Fruit fly (Drosophila melanogaster) whole organism, embryonic: ENCODE data around the gene CG8668.

Experiments
- CG10979 ChIP-seq: fragments of 200-800 bp; sonication (Bioruptor generic); optimal IDR thresholded peaks from 2 replicates; lab custom pipeline; 2018; ENCODE audit warnings: missing biosample characterization, mild to moderate bottlenecking, missing genetic modification characterization, moderate library complexity
- CG11456 ChIP-seq: fragments of 200-800 bp; sonication (Bioruptor generic); IDR thresholded peaks from 3 replicates; pipeline ENCODE4 v1.3.6; 2022; ENCODE audit warnings: missing biosample characterization, missing genetic modification characterization
- CG11695 ChIP-seq: fragments of 200-800 bp; sonication (Bioruptor generic); IDR thresholded peaks from 3 replicates; pipeline ENCODE4 v1.3.6; 2022; ENCODE audit warnings: missing biosample characterization, missing genetic modification characterization
- CG13775 ChIP-seq: fragments of 200-800 bp; sonication (Bioruptor generic); optimal IDR thresholded peaks from 3 replicates; lab custom pipeline; 2017; ENCODE audit warnings: missing biosample characterization, mild to moderate bottlenecking, missing genetic modification characterization
- CG14667 ChIP-seq: fragments of 200-800 bp; sonication (Bioruptor generic); IDR thresholded peaks from 2 replicates; pipeline ENCODE4 v1.3.6; 2022; ENCODE audit warnings: missing biosample characterization, missing genetic modification characterization
- CG15601 ChIP-seq: fragments of 200-800 bp; sonication (Bioruptor generic); optimal IDR thresholded peaks from 3 replicates; lab custom pipeline; 2019; ENCODE audit warnings: missing biosample characterization, mild to moderate bottlenecking, missing genetic modification characterization, moderate library complexity
- CG18262 ChIP-seq: fragments of 200-800 bp; optimal IDR thresholded peaks from 3 replicates; lab custom pipeline; 2019; ENCODE audit warnings: missing biosample characterization, mild to moderate bottlenecking, missing genetic modification characterization, moderate library complexity
- CG2199 ChIP-seq: fragments of 200-800 bp; sonication (Bioruptor generic); IDR thresholded peaks from 3 replicates; pipeline ENCODE4 v1.3.6; 2022; ENCODE audit warnings: missing biosample characterization, missing genetic modification characterization
- CG3065 ChIP-seq: fragments of 200-800 bp; sonication (Bioruptor generic); optimal IDR thresholded peaks from 2 replicates; lab custom pipeline; 2016; ENCODE audit warnings: missing biosample characterization, missing genetic modification characterization
- CG31365 ChIP-seq: fragments of 200-800 bp; sonication (Bioruptor generic); optimal IDR thresholded peaks from 2 replicates; lab custom pipeline; 2018; ENCODE audit warnings: missing biosample characterization, mild to moderate bottlenecking, missing genetic modification characterization
- CG4617 ChIP-seq: fragments of 200-800 bp; sonication (Bioruptor generic); optimal IDR thresholded peaks from 3 replicates; lab custom pipeline; 2016; ENCODE audit warnings: missing biosample characterization, missing genetic modification characterization, borderline replicate concordance
- CG8290 ChIP-seq, 3 experiments: fragments of 200-800 bp; sonication (Bioruptor generic); optimal IDR thresholded peaks; 2 replicates each; lab custom pipeline; 2016 to 2019; ENCODE audit warnings: missing biosample characterization in 3 of 3, missing genetic modification characterization in 3 of 3, mild to moderate bottlenecking in 2 of 3, moderate library complexity in 1 of 3
- CG9727 ChIP-seq: fragments of 200-800 bp; sonication (Bioruptor generic); optimal IDR thresholded peaks from 3 replicates; lab custom pipeline; 2017; ENCODE audit warnings: missing biosample characterization, mild to moderate bottlenecking, missing genetic modification characterization
- Doc2 ChIP-seq: fragments of 200-800 bp; sonication (Bioruptor generic); IDR thresholded peaks from 2 replicates; pipeline ENCODE4 v1.3.6; 2022; ENCODE audit warnings: missing biosample characterization, missing genetic modification characterization
- Ets65A ChIP-seq: fragments of 200-800 bp; sonication (Bioruptor generic); peaks from one replicate; lab custom pipeline; 2016; ENCODE audit warnings: missing biosample characterization, missing genetic modification characterization
- GATAe ChIP-seq: fragments of 200-800 bp; sonication (Bioruptor generic); conservative IDR thresholded peaks from 2 replicates; pipeline ENCODE4 v1.3.6; 2022; ENCODE audit warnings: missing biosample characterization, missing genetic modification characterization
- HLH54F ChIP-seq: fragments of 200-800 bp; sonication (Bioruptor generic); optimal IDR thresholded peaks from 3 replicates; lab custom pipeline; 2016; ENCODE audit warnings: missing biosample characterization, missing genetic modification characterization
- Hand ChIP-seq: fragments of 200-800 bp; sonication (Bioruptor generic); optimal IDR thresholded peaks from 2 replicates; lab custom pipeline; 2017; ENCODE audit warnings: mild to moderate bottlenecking, missing biosample characterization, missing genetic modification reagents, missing genetic modification characterization
- MTF-1 ChIP-seq: fragments of 200-800 bp; sonication (Bioruptor generic); optimal IDR thresholded peaks from 2 replicates; lab custom pipeline; 2018; ENCODE audit warnings: missing biosample characterization, mild to moderate bottlenecking, missing genetic modification characterization, borderline replicate concordance
- Med ChIP-seq: fragments of 200-800 bp; sonication (Bioruptor generic); peaks from one replicate; lab custom pipeline; 2016; ENCODE audit warnings: missing biosample characterization, missing genetic modification characterization, mild to moderate bottlenecking, inconsistent platforms, moderate library complexity
- Oaz ChIP-seq: fragments of 200-800 bp; sonication (Bioruptor generic); IDR thresholded peaks from 2 replicates; pipeline ENCODE4 v1.3.6; 2022; ENCODE audit warnings: missing biosample characterization, missing genetic modification characterization
- Rfx ChIP-seq: fragments of 200-800 bp; sonication (Bioruptor generic); IDR thresholded peaks from 2 replicates; pipeline ENCODE4 v1.3.6; 2022; ENCODE audit warnings: missing biosample characterization, missing genetic modification characterization
- Scr ChIP-seq: fragments of 200-800 bp; sonication (Bioruptor generic); IDR thresholded peaks from 2 replicates; pipeline ENCODE4 v1.3.6; 2022; ENCODE audit warnings: missing biosample characterization, missing genetic modification characterization; ENCODE audit not compliant: partially characterized antibody
- Sox100B ChIP-seq: fragments of 200-800 bp; sonication (Bioruptor generic); optimal IDR thresholded peaks from 3 replicates; lab custom pipeline; 2018; ENCODE audit warnings: missing biosample characterization, mild to moderate bottlenecking, missing genetic modification characterization
- Trl ChIP-seq, 3 experiments: fragments of >200 bp in 2 of 3; fragments of 200-800 bp in 1 of 3; sonication (Bioruptor generic) in 1 of 3; optimal IDR thresholded peaks; 2 replicates in 1 of 3; 3 replicates in 2 of 3; lab custom pipeline; 2016 to 2017; ENCODE audit warnings: missing biosample characterization in 1 of 3, missing genetic modification characterization in 1 of 3
- amos ChIP-seq: fragments of 200-800 bp; sonication (Bioruptor generic); IDR thresholded peaks from 2 replicates; pipeline ENCODE4 v1.3.6; 2022; ENCODE audit warnings: missing biosample characterization, missing genetic modification characterization; ENCODE audit not compliant: partially characterized antibody
- ato ChIP-seq: fragments of 200-800 bp; sonication (Bioruptor generic); IDR thresholded peaks from 2 replicates; pipeline ENCODE4 v1.3.6; 2022; ENCODE audit warnings: missing biosample characterization, missing genetic modification characterization; ENCODE audit not compliant: partially characterized antibody
- az2 ChIP-seq: fragments of 200-800 bp; sonication (Bioruptor generic); optimal IDR thresholded peaks from 3 replicates; lab custom pipeline; 2016; ENCODE audit warnings: missing biosample characterization, missing genetic modification characterization
- bigmax ChIP-seq: fragments of 200-800 bp; sonication (Bioruptor generic); optimal IDR thresholded peaks from 2 replicates; lab custom pipeline; 2018; ENCODE audit warnings: missing biosample characterization, mild to moderate bottlenecking, missing genetic modification characterization
- corto ChIP-seq: fragments of 200-800 bp; sonication (Bioruptor generic); optimal IDR thresholded peaks from 2 replicates; lab custom pipeline; 2016; ENCODE audit warnings: missing biosample characterization, mild to moderate bottlenecking, missing genetic modification characterization, moderate library complexity
- danr ChIP-seq: fragments of 200-800 bp; sonication (Bioruptor generic); IDR thresholded peaks from 2 replicates; pipeline ENCODE4 v1.3.6; 2022; ENCODE audit warnings: missing biosample characterization, missing genetic modification characterization
- disco-r ChIP-seq: fragments of 200-800 bp; sonication (Bioruptor generic); optimal IDR thresholded peaks from 2 replicates; lab custom pipeline; 2016; ENCODE audit warnings: missing biosample characterization, missing genetic modification characterization
- fd102C ChIP-seq: fragments of 200-800 bp; sonication (Bioruptor generic); optimal IDR thresholded peaks from 2 replicates; lab custom pipeline; 2018; ENCODE audit warnings: missing biosample characterization, mild to moderate bottlenecking, missing genetic modification characterization, moderate library complexity
- grau ChIP-seq: fragments of 200-800 bp; optimal IDR thresholded peaks from 3 replicates; lab custom pipeline; 2019; ENCODE audit warnings: missing biosample characterization, mild to moderate bottlenecking, missing genetic modification characterization, moderate library complexity
- jigr1 ChIP-seq: fragments of 200-800 bp; sonication (Bioruptor generic); IDR thresholded peaks from 3 replicates; pipeline ENCODE4 v1.3.6; 2022; ENCODE audit warnings: missing biosample characterization, missing genetic modification characterization
- ken ChIP-seq: fragments of 200-800 bp; sonication (Bioruptor generic); IDR thresholded peaks from 3 replicates; pipeline ENCODE4 v1.3.6; 2022; ENCODE audit warnings: missing biosample characterization, missing genetic modification characterization
- mld ChIP-seq: fragments of 200-800 bp; sonication (Bioruptor generic); IDR thresholded peaks from 3 replicates; pipeline ENCODE4 v1.3.6; 2022; ENCODE audit warnings: missing biosample characterization, missing genetic modification characterization; ENCODE audit not compliant: partially characterized antibody
- nerfin-2 ChIP-seq: fragments of 200-800 bp; sonication (Bioruptor generic); IDR thresholded peaks from 2 replicates; pipeline ENCODE4 v1.3.6; 2022; ENCODE audit warnings: missing biosample characterization, missing genetic modification characterization; ENCODE audit not compliant: partially characterized antibody
- odd ChIP-seq: fragments of 200-800 bp; sonication (Bioruptor generic); optimal IDR thresholded peaks from 2 replicates; lab custom pipeline; 2017; ENCODE audit warnings: missing biosample characterization, mild to moderate bottlenecking, missing genetic modification characterization
- pan ChIP-seq, 4 experiments: fragments of >200 bp in 3 of 4; fragments of 200-800 bp in 1 of 4; sonication (Bioruptor generic) in 1 of 4; optimal IDR thresholded peaks in 3 of 4; IDR thresholded peaks in 1 of 4; 2 replicates each; pipeline versions ENCODE4 v1.3.6 to Lab custom; 2017 to 2022; ENCODE audit warnings: missing biosample characterization in 2 of 4, missing genetic modification characterization in 2 of 4, mixed read lengths in 1 of 4
- pho ChIP-seq: fragments of 200-800 bp; sonication (Bioruptor generic); optimal IDR thresholded peaks from 2 replicates; lab custom pipeline; 2016; ENCODE audit warnings: missing biosample characterization, missing genetic modification characterization
- rib ChIP-seq: fragments of 200-800 bp; sonication (Bioruptor generic); IDR thresholded peaks from 2 replicates; pipeline ENCODE4 v1.3.6; 2022; ENCODE audit warnings: missing biosample characterization, missing genetic modification characterization
- schlank ChIP-seq: fragments of 200-800 bp; sonication (Bioruptor generic); optimal IDR thresholded peaks from 2 replicates; lab custom pipeline; 2018; ENCODE audit warnings: missing biosample characterization, mild to moderate bottlenecking, missing genetic modification characterization
- slbo ChIP-seq: fragments of 200-800 bp; sonication (Bioruptor generic); IDR thresholded peaks from 2 replicates; pipeline ENCODE4 v1.3.6; 2022; ENCODE audit warnings: missing biosample characterization, missing genetic modification characterization
- stwl ChIP-seq: fragments of 200-800 bp; sonication (Bioruptor generic); optimal IDR thresholded peaks from 3 replicates; lab custom pipeline; 2018; ENCODE audit warnings: missing biosample characterization, mild to moderate bottlenecking, missing genetic modification characterization, moderate library complexity
- tio ChIP-seq: fragments of 200-800 bp; sonication (Bioruptor generic); optimal IDR thresholded peaks from 2 replicates; lab custom pipeline; 2017; ENCODE audit warnings: missing biosample characterization, missing genetic modification characterization, inconsistent platforms
- usp ChIP-seq: fragments of >200 bp; optimal IDR thresholded peaks from 2 replicates; lab custom pipeline; 2017; ENCODE audit warnings: missing biosample characterization, missing genetic modification characterization

The CG8668 gene

DNA sequence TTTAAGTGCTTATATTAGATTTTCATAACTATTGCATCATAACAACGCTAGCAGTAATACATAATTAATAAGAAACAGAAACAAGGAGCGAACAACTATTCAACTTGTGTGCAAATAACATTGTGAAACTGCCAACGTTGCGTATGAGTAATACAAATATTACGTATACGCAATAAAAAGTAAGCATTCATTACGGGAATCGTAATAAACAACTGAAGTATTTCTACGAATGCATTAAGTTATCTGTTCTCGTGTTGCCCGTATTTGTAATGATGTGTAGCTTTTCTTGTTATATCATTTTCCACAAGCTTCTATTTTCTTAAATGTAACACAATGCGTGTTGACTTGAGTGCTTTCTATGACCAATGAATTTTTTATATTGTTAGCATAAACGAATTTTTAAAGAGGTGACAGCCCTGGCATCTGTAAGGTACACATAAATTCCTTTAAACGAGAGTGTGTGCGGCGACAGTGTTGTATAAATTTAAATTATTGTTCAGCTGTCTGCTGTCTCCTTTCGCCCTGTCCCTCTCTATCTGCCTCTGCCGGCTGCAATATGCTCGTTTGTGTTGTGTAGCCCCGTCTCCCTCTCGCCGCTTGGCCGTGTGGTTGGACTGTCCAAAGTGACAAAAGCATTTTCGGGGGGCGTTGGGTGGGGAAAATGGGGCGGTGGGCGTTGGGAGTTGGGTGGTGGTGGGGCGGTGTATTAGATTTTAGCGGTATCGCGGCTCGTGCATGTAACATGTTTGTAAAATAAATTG is 27.0 kb upstream of the CG8668 start (continued):
- TF ChIP-seq disco-r (GFP tag; lab: Kevin White, UChicago): no peak
- no peak for TF ChIP-seq bigmax (GFP tag; lab: Kevin White, UChicago)
- no peak for TF ChIP-seq CG8290 (GFP tag; optimal IDR thresholded peaks at IDR 0.05; lab: Kevin White, UChicago)
- peak in 1 of 2 experiments; percentile 55 for TF ChIP-seq CG8290 (tag; optimal IDR thresholded peaks at IDR 0.05; lab: Kevin White, UChicago)
- no peak for TF ChIP-seq CG4617 (GFP tag; lab: Kevin White, UChicago)
- TF ChIP-seq Trl (optimal IDR thresholded peaks at IDR 0.05; lab: Kevin White, UChicago): peak in 1 of 2 experiments; percentile 26
- TF ChIP-seq Trl (GFP tag; optimal IDR thresholded peaks at IDR 0.05; lab: Kevin White, UChicago): no peak
- TF ChIP-seq CG2199 (GFP tag; lab: Robert Waterston, UW): peak; percentile 74; the same call in 1 of the 3 replicates
- 0 out of 2 replicates have a peak, but pooled peaks have one; percentile 14 for TF ChIP-seq Scr (GFP tag; lab: Robert Waterston, UW)
- TF ChIP-seq CG3065 (GFP tag; lab: Kevin White, UChicago): no peak
- TF ChIP-seq ken (GFP tag; lab: Robert Waterston, UW): no peak
- 0 out of 3 replicates have a peak, but pooled peaks have one; percentile 70 for TF ChIP-seq CG11456 (GFP tag; lab: Robert Waterston, UW)
- TF ChIP-seq jigr1 (GFP tag; lab: Robert Waterston, UW): no peak
- TF ChIP-seq CG9727: no peak
- no peak for TF ChIP-seq CG14667 (GFP tag; lab: Robert Waterston, UW)
- TF ChIP-seq Med (GFP tag; lab: Kevin White, UChicago): peak; percentile 82
- no peak for TF ChIP-seq danr
- peak; percentile 18; the same call in 1 of the 2 replicates for TF ChIP-seq rib (GFP tag; lab: Robert Waterston, UW)
- no peak for TF ChIP-seq corto (GFP tag; lab: Kevin White, UChicago)
- TF ChIP-seq mld (GFP tag; lab: Robert Waterston, UW): no peak
- TF ChIP-seq az2 (GFP tag; lab: Kevin White, UChicago): peak; percentile 13
- no peak for TF ChIP-seq HLH54F
- no peak for TF ChIP-seq MTF-1 (GFP tag; lab: Kevin White, UChicago)
- TF ChIP-seq CG31365: no peak
- TF ChIP-seq schlank (tag; lab: Kevin White, UChicago): no peak
- no peak for TF ChIP-seq pho (GFP tag; lab: Kevin White, UChicago)
- TF ChIP-seq Hand (GFP tag; lab: Kevin White, UChicago): no peak
- no peak for TF ChIP-seq CG13775 (GFP tag; lab: Kevin White, UChicago)
- TF ChIP-seq Oaz (GFP tag; lab: Robert Waterston, UW): 0 out of 2 replicates have a peak, but pooled peaks have one; percentile 20
- TF ChIP-seq usp: no peak
- TF ChIP-seq Rfx (GFP tag; lab: Robert Waterston, UW): 0 out of 2 replicates have a peak, but pooled peaks have one; percentile 11
- TF ChIP-seq nerfin-2: no peak
- no peak for TF ChIP-seq pan (optimal IDR thresholded peaks at IDR 0.05; lab: Kevin White, UChicago)
- TF ChIP-seq pan (GFP tag; optimal IDR thresholded peaks at IDR 0.05 in 1 of 2, IDR thresholded peaks at IDR 0.05 in 1 of 2): no peak
- TF ChIP-seq ato: no peak
- no peak for TF ChIP-seq fd102C (GFP tag; lab: Kevin White, UChicago)
- no peak for TF ChIP-seq slbo (GFP tag; lab: Robert Waterston, UW)
- TF ChIP-seq odd (GFP tag; lab: Kevin White, UChicago): no peak
- TF ChIP-seq CG10979 (tag; lab: Kevin White, UChicago): peak; percentile 45
- 0 out of 3 replicates have a peak, but pooled peaks have one; percentile 24 for TF ChIP-seq CG11695 (GFP tag; lab: Robert Waterston, UW)
- no peak for TF ChIP-seq amos (GFP tag; lab: Robert Waterston, UW)
- peak; percentile 9 for TF ChIP-seq Sox100B (GFP tag; lab: Kevin White, UChicago)
- TF ChIP-seq Ets65A (GFP tag; lab: Kevin White, UChicago): peak; percentile 71
- no peak for TF ChIP-seq GATAe
- no peak for TF ChIP-seq Doc2 (GFP tag; lab: Robert Waterston, UW)
- no peak for TF ChIP-seq CG18262 (tag; lab: Kevin White, UChicago)
- TF ChIP-seq grau (tag; lab: Kevin White, UChicago): no peak
- peak; percentile 16 for TF ChIP-seq stwl (tag; lab: Kevin White, UChicago)
- peak; percentile 23 for TF ChIP-seq tio
- TF ChIP-seq CG15601 (tag; lab: Kevin White, UChicago): no peak
